Fruit fly (Drosophila melanogaster): ENCODE data around the gene PIG-P.

The PIG-P gene

DNA sequence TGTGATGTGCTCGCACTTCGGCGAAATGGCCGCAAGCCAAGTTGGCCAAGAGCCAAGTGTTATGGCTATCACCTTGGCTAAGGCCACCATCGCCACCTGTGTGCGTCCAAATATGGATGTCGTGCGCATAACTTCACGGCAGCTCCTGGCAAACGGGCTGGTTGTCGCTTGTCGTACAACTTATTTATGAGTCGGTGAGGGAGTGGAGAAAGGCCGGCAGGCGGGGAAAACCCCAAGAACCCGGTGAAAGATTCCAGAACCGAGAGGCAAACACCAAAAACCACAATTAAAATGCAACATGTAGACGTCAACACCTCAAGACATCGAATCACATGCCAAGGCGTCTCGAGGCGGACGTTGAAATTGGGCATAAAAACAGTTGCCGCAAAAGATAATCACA, 45.7 kb downstream of the PIG-P start:
- TF ChIP-seq CrebA (GFP tag; optimal IDR thresholded peaks at IDR 0.05; ENCODE audit: borderline replicate concordance) (no peak), lola (GFP tag; optimal IDR thresholded peaks at IDR 0.05) (no peak), Rel (GFP tag; optimal IDR thresholded peaks at IDR 0.05) (no peak), Rel (tag; optimal IDR thresholded peaks at IDR 0.05) (peak; percentile 67), foxo (GFP tag; optimal IDR thresholded peaks at IDR 0.05) (no peak)

DNA sequence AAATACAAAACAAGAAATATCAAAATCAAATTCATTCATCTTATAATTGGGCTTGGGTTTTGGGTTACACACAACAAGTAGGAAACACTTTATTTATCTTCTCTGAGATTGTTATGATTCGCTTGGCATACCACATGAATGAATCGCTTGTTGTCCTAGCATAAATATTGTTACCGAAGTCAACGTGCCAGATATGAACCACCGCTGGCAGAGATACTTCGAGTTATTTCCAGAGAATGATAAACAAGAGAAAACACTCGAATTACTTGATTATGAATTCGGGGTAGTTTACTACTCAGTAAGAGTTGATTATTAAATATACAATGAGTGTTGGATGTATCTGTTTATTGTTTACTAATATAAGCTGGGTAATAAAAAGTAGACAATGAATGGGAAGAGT, 46.5 kb downstream of the PIG-P start:
- TF ChIP-seq sage (GFP tag; optimal IDR thresholded peaks at IDR 0.05) (no peak), sv (GFP tag; optimal IDR thresholded peaks at IDR 0.05) (no peak), CrebA (GFP tag; optimal IDR thresholded peaks at IDR 0.05; ENCODE audit: borderline replicate concordance) (no peak), ey (GFP tag; optimal IDR thresholded peaks at IDR 0.05) (no peak), CG32264 (GFP tag; optimal IDR thresholded peaks at IDR 0.05) (no peak), Abd-B (GFP tag; optimal IDR thresholded peaks at IDR 0.05) (no peak), CG9705 (GFP tag; optimal IDR thresholded peaks at IDR 0.05) (no peak), Hnf4 (GFP tag; optimal IDR thresholded peaks at IDR 0.05) (no peak), br (GFP tag; optimal IDR thresholded peaks at IDR 0.05) (no peak), psq (GFP tag; optimal IDR thresholded peaks at IDR 0.05) (no peak), foxo (GFP tag; optimal IDR thresholded peaks at IDR 0.05) (no peak), Dif (GFP tag; optimal IDR thresholded peaks at IDR 0.05; ENCODE audit: partially characterized antibody) (no peak), pan (optimal IDR thresholded peaks at IDR 0.05) (no peak), Hr83 (GFP tag; optimal IDR thresholded peaks at IDR 0.05; ENCODE audit: poor library complexity, severe bottlenecking) (no peak), Myc (optimal IDR thresholded peaks at IDR 0.05) (no peak), dsf (GFP tag; optimal IDR thresholded peaks at IDR 0.05; ENCODE audit: borderline replicate concordance) (no peak), h (GFP tag; optimal IDR thresholded peaks at IDR 0.05) (no peak)

DNA sequence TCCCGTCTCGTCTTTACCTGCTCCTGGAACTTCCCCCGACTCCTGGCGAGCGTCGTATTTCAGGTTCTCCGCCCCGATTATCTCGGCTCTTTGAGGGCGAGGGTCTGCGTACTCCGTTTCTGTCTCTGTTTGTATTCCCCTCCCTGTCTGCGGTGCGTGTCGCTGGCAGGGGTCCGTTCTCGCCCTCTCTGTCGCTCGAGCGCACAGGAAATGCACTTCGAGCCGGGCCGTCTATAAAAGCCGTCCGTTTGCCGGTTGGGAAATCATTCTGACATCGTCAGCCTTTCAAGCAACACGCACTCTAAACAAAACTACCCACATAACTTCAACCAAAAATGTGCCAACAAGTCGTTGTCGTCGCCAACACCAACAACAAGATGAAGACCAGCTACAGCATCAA, 47.4 kb downstream of the PIG-P start:
- TF ChIP-seq Hr83 (GFP tag; optimal IDR thresholded peaks at IDR 0.05; ENCODE audit: poor library complexity, severe bottlenecking) (peak; percentile 2), jim (GFP tag; optimal IDR thresholded peaks at IDR 0.05) (no peak), lola (GFP tag; optimal IDR thresholded peaks at IDR 0.05) (no peak), tai (GFP tag; optimal IDR thresholded peaks at IDR 0.05) (no peak), Dif (GFP tag; optimal IDR thresholded peaks at IDR 0.05; ENCODE audit: partially characterized antibody) (peak; percentile 57), Jra (GFP tag; optimal IDR thresholded peaks at IDR 0.05) (no peak), Hr78 (GFP tag; optimal IDR thresholded peaks at IDR 0.05) (no peak), h (GFP tag; optimal IDR thresholded peaks at IDR 0.05) (no peak), CG32264 (GFP tag; optimal IDR thresholded peaks at IDR 0.05) (no peak), N (GFP tag; optimal IDR thresholded peaks at IDR 0.05) (no peak), dsf (GFP tag; optimal IDR thresholded peaks at IDR 0.05; ENCODE audit: borderline replicate concordance) (no peak), woc (GFP tag; optimal IDR thresholded peaks at IDR 0.05) (peak; percentile 8), Sp1 (GFP tag; optimal IDR thresholded peaks at IDR 0.05) (peak; percentile 17), dl (GFP tag; optimal IDR thresholded peaks at IDR 0.05; ENCODE audit: insufficient read depth in 1 of 2, partially characterized antibody in 2 of 2) (no peak), brk (GFP tag; optimal IDR thresholded peaks at IDR 0.05) (no peak), ey (GFP tag; optimal IDR thresholded peaks at IDR 0.05) (no peak), CG9705 (GFP tag; optimal IDR thresholded peaks at IDR 0.05) (no peak), CrebA (GFP tag; optimal IDR thresholded peaks at IDR 0.05; ENCODE audit: borderline replicate concordance) (peak; percentile 33), Dfd (GFP tag; optimal IDR thresholded peaks at IDR 0.05) (no peak), Myc (optimal IDR thresholded peaks at IDR 0.05) (no peak), br (GFP tag; optimal IDR thresholded peaks at IDR 0.05) (peak; percentile 11), GATAd (GFP tag; optimal IDR thresholded peaks at IDR 0.05) (no peak), foxo (GFP tag; optimal IDR thresholded peaks at IDR 0.05) (no peak), OdsH (GFP tag; optimal IDR thresholded peaks at IDR 0.05) (no peak), Abd-B (GFP tag; optimal IDR thresholded peaks at IDR 0.05) (no peak), Vsx2 (GFP tag; optimal IDR thresholded peaks at IDR 0.05; ENCODE audit: partially characterized antibody) (peak; percentile 44), usp (GFP tag; optimal IDR thresholded peaks at IDR 0.05) (no peak), Mio (GFP tag; optimal IDR thresholded peaks at IDR 0.05) (no peak), pan (optimal IDR thresholded peaks at IDR 0.05) (no peak), rgr (GFP tag; optimal IDR thresholded peaks at IDR 0.05) (no peak), sage (GFP tag; optimal IDR thresholded peaks at IDR 0.05) (no peak), HLH106 (tag; optimal IDR thresholded peaks at IDR 0.05) (no peak), psq (GFP tag; optimal IDR thresholded peaks at IDR 0.05) (no peak), Hnf4 (GFP tag; optimal IDR thresholded peaks at IDR 0.05) (no peak), dmrt93B (GFP tag; optimal IDR thresholded peaks at IDR 0.05) (no peak), fru (GFP tag; optimal IDR thresholded peaks at IDR 0.05) (peak; percentile 28), Rel (GFP tag; optimal IDR thresholded peaks at IDR 0.05) (no peak), Rel (tag; optimal IDR thresholded peaks at IDR 0.05) (peak; percentile 40), sv (GFP tag; optimal IDR thresholded peaks at IDR 0.05) (no peak)

Measured in whole organism, wandering third instar larva.